Worm (Caenorhabditis elegans) whole organism, L3 larva: ENCODE results near the gene cpf-2.
A peak's percentile ranks its signal among the peaks of the same experiment; 100 is the strongest.

ENCODE experiments used
- ama-1 ChIP-seq: fragments of 150-350 bp; optimal IDR thresholded peaks from 2 replicates; lab custom pipeline; 2018
- ceh-16 ChIP-seq: sonication (generic microtip); optimal IDR thresholded peaks from 2 replicates; lab custom pipeline; 2017; ENCODE audit warnings: missing biosample characterization, missing genetic modification characterization
- egl-27 ChIP-seq: sonication (generic microtip); optimal IDR thresholded peaks from 4 replicates; lab custom pipeline; 2017; ENCODE audit warnings: missing biosample characterization, missing genetic modification reagents, missing genetic modification characterization
- egl-5 ChIP-seq: fragments of 150-350 bp; optimal IDR thresholded peaks from 2 replicates; lab custom pipeline; 2017; ENCODE audit warnings: missing biosample characterization, missing genetic modification reagents, missing genetic modification characterization, inconsistent platforms
- elt-1 ChIP-seq: fragments of 150-350 bp; optimal IDR thresholded peaks from 2 replicates; lab custom pipeline; 2014; ENCODE audit warnings: missing biosample characterization, missing genetic modification characterization
- fos-1 ChIP-seq: fragments of 150-350 bp; optimal IDR thresholded peaks from 2 replicates; lab custom pipeline; 2014; ENCODE audit warnings: missing biosample characterization, missing genetic modification characterization
- lin-39 ChIP-seq: fragments of 150-350 bp; optimal IDR thresholded peaks from 2 replicates; lab custom pipeline; 2018; ENCODE audit warnings: missing biosample characterization, missing genetic modification reagents, missing genetic modification characterization
- nhr-11 ChIP-seq: fragments of 150-350 bp; optimal IDR thresholded peaks from 2 replicates; lab custom pipeline; 2014; ENCODE audit warnings: missing biosample characterization, missing genetic modification characterization
- nhr-28 ChIP-seq: fragments of 150-350 bp; optimal IDR thresholded peaks from 2 replicates; lab custom pipeline; 2014; ENCODE audit warnings: missing biosample characterization, missing genetic modification characterization
- nhr-77 ChIP-seq: fragments of 150-350 bp; optimal IDR thresholded peaks from 2 replicates; lab custom pipeline; 2014; ENCODE audit warnings: missing biosample characterization, missing genetic modification characterization
- tbx-2 ChIP-seq: sonication (generic microtip); optimal IDR thresholded peaks from 2 replicates; lab custom pipeline; 2016; ENCODE audit warnings: mild to moderate bottlenecking, missing genetic modification characterization, missing compliant biosample characterization
- unc-39 ChIP-seq: sonication (generic microtip); optimal IDR thresholded peaks from 4 replicates; lab custom pipeline; 2017; ENCODE audit warnings: missing biosample characterization, missing genetic modification characterization
- zag-1 ChIP-seq: fragments of 150-350 bp; optimal IDR thresholded peaks from 2 replicates; lab custom pipeline; 2014; ENCODE audit warnings: missing biosample characterization, missing genetic modification characterization

DNA sequence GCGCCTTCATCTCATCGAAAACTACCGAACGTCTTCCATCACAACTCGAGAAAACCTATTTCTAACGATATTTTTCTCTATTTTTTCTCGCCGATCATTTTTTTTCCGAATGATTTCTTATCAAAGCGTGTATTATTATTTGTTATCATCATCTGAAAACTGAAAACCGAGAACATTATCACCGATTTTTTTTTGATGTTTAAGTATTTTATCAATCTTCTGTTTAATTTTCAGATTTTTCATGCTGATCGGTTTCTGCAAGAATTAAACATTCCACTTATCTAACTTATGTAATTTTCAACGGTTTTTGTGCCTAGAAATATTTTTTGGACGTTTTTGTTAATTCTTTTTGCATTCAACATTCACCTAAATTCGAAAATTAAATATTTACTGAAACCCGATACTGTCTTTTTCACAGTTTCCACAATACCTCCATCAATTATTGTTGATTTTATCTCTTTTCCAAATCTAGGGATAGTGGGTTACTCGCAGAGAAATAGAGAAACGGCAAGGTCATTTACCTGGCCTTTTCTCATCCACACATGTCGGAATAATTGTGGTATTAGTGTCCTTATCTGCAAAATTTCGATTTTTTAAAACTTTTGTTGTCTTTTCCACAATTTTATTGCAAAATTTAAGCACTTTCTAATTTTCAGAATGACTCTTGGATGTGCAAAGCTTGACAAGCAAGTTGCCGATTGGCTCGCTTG is 30.2 kb upstream of the cpf-2 start, which contains the start of gene pgm-2:
- TF ChIP-seq unc-39 = no peak
- TF ChIP-seq nhr-11 (tag; lab: Kevin White, UChicago) = no peak
- no peak for TF ChIP-seq nhr-28 (tag; lab: Kevin White, UChicago)
- no peak for TF ChIP-seq fos-1 (tag; lab: Kevin White, UChicago)
- TF ChIP-seq ama-1 (lab: Kevin White, UChicago) = no peak
- no peak for TF ChIP-seq zag-1 (tag; lab: Kevin White, UChicago)
- TF ChIP-seq lin-39 (tag; lab: Kevin White, UChicago) = no peak
- TF ChIP-seq tbx-2 (tag; lab: Kevin White, UChicago) = no peak
- TF ChIP-seq nhr-77 = no peak
- TF ChIP-seq ceh-16 (tag; lab: Kevin White, UChicago) = no peak
- no peak for TF ChIP-seq egl-5 (tag; lab: Kevin White, UChicago)
- TF ChIP-seq egl-27 (tag; lab: Kevin White, UChicago) = no peak
- TF ChIP-seq elt-1 (tag; lab: Kevin White, UChicago) = peak; percentile 23
